Worm (Caenorhabditis elegans) whole organism, L2 larva: ENCODE data around the gene F28D1.6.

Experiments
- C34F6.9 ChIP-seq: fragments of 150-350 bp; optimal IDR thresholded peaks from 2 replicates; lab custom pipeline; 2014; ENCODE audit warnings: missing biosample characterization, missing genetic modification characterization
- F13H6.1 ChIP-seq: sonication (generic microtip); optimal IDR thresholded peaks from 2 replicates; lab custom pipeline; 2016; ENCODE audit warnings: missing genetic modification characterization, missing compliant biosample characterization
- R02D3.7 ChIP-seq: fragments of 150-350 bp; optimal IDR thresholded peaks from 2 replicates; lab custom pipeline; 2014; ENCODE audit warnings: missing biosample characterization, missing genetic modification characterization
- ZK546.5 ChIP-seq: sonication (generic microtip); optimal IDR thresholded peaks from 2 replicates; lab custom pipeline; 2017; ENCODE audit warnings: missing biosample characterization, missing genetic modification characterization
- alr-1 ChIP-seq: fragments of 150-350 bp; optimal IDR thresholded peaks from 2 replicates; lab custom pipeline; 2014; ENCODE audit warnings: missing biosample characterization, missing genetic modification characterization
- aly-2 ChIP-seq: fragments of 150-350 bp; optimal IDR thresholded peaks from 2 replicates; lab custom pipeline; 2014; ENCODE audit warnings: missing biosample characterization, missing genetic modification characterization
- ama-1 ChIP-seq: fragments of 150-350 bp; optimal IDR thresholded peaks from 2 replicates; lab custom pipeline; 2018; ENCODE audit warnings: inconsistent platforms
- blmp-1 ChIP-seq: sonication (generic microtip); optimal IDR thresholded peaks from 2 replicates; lab custom pipeline; 2017; ENCODE audit warnings: missing genetic modification characterization, mild to moderate bottlenecking, missing compliant biosample characterization, antibody characterized with exemption, moderate library complexity; ENCODE audit not compliant: insufficient read depth
- ceh-16 ChIP-seq: fragments of 150-350 bp; optimal IDR thresholded peaks from 2 replicates; lab custom pipeline; 2014; ENCODE audit warnings: missing biosample characterization, missing genetic modification characterization
- ceh-82 ChIP-seq: fragments of 150-350 bp; optimal IDR thresholded peaks from 2 replicates; lab custom pipeline; 2014; ENCODE audit warnings: missing biosample characterization, missing genetic modification characterization
- crh-2 ChIP-seq: sonication (generic microtip); optimal IDR thresholded peaks from 2 replicates; lab custom pipeline; 2017; ENCODE audit warnings: missing biosample characterization, missing genetic modification characterization
- egl-27 ChIP-seq: sonication (generic microtip); optimal IDR thresholded peaks from 3 replicates; lab custom pipeline; 2017; ENCODE audit warnings: missing biosample characterization, missing genetic modification reagents, missing genetic modification characterization
- elt-3 ChIP-seq: sonication (generic microtip); optimal IDR thresholded peaks from 2 replicates; lab custom pipeline; 2017; ENCODE audit warnings: missing biosample characterization, missing genetic modification characterization
- fos-1 ChIP-seq: fragments of 150-350 bp; optimal IDR thresholded peaks from 2 replicates; lab custom pipeline; 2014; ENCODE audit warnings: missing biosample characterization, missing genetic modification characterization
- gmeb-1 ChIP-seq: fragments of 150-350 bp; optimal IDR thresholded peaks from 2 replicates; lab custom pipeline; 2014; ENCODE audit warnings: missing biosample characterization, missing genetic modification characterization
- lin-11 ChIP-seq: fragments of 150-350 bp; sonication (generic microtip); optimal IDR thresholded peaks from 2 replicates; lab custom pipeline; 2014; ENCODE audit warnings: missing biosample characterization, missing genetic modification characterization, inconsistent platforms, mixed read lengths
- lin-13 ChIP-seq: fragments of 150-350 bp; optimal IDR thresholded peaks from 2 replicates; lab custom pipeline; 2014; ENCODE audit warnings: missing biosample characterization, missing genetic modification reagents, missing genetic modification characterization
- lin-39 ChIP-seq: fragments of 150-350 bp; optimal IDR thresholded peaks from 2 replicates; lab custom pipeline; 2014; ENCODE audit warnings: missing biosample characterization, missing genetic modification reagents, missing genetic modification characterization
- lsy-2 ChIP-seq, 2 experiments: fragments of 150-350 bp in 1 of 2; sonication (generic microtip) in 1 of 2; optimal IDR thresholded peaks; 2 replicates each; lab custom pipeline; 2014 to 2017; ENCODE audit warnings: missing biosample characterization in 2 of 2, missing genetic modification characterization in 2 of 2
- mab-5 ChIP-seq: fragments of 150-350 bp; optimal IDR thresholded peaks from 2 replicates; lab custom pipeline; 2014; ENCODE audit warnings: missing biosample characterization, missing genetic modification characterization
- mdl-1 ChIP-seq, 2 experiments: fragments of 150-350 bp in 1 of 2; sonication (generic microtip) in 1 of 2; optimal IDR thresholded peaks; 2 replicates each; lab custom pipeline; 2017; ENCODE audit warnings: missing biosample characterization in 2 of 2, missing genetic modification characterization in 2 of 2
- nhr-10 ChIP-seq: sonication (generic microtip); optimal IDR thresholded peaks from 2 replicates; lab custom pipeline; 2017; ENCODE audit warnings: missing biosample characterization, missing genetic modification characterization
- nhr-11 ChIP-seq: fragments of 150-350 bp; optimal IDR thresholded peaks from 2 replicates; lab custom pipeline; 2014; ENCODE audit warnings: missing biosample characterization, missing genetic modification characterization
- nhr-12 ChIP-seq: fragments of 150-350 bp; optimal IDR thresholded peaks from 2 replicates; lab custom pipeline; 2014; ENCODE audit warnings: missing biosample characterization, missing genetic modification characterization
- nhr-129 ChIP-seq: fragments of 150-350 bp; optimal IDR thresholded peaks from 2 replicates; lab custom pipeline; 2014; ENCODE audit warnings: missing biosample characterization, missing genetic modification characterization
- nhr-21 ChIP-seq: fragments of 150-350 bp; optimal IDR thresholded peaks from 2 replicates; lab custom pipeline; 2014; ENCODE audit warnings: missing biosample characterization, missing genetic modification characterization
- nhr-23 ChIP-seq: fragments of 150-350 bp; optimal IDR thresholded peaks from 2 replicates; lab custom pipeline; 2014; ENCODE audit warnings: missing biosample characterization, missing genetic modification reagents, missing genetic modification characterization
- nhr-25 ChIP-seq: fragments of 150-350 bp; sonication (generic microtip); optimal IDR thresholded peaks from 3 replicates; lab custom pipeline; 2014; ENCODE audit warnings: missing biosample characterization, missing genetic modification characterization
- nhr-6 ChIP-seq: fragments of 150-350 bp; optimal IDR thresholded peaks from 2 replicates; lab custom pipeline; 2014; ENCODE audit warnings: missing biosample characterization, missing genetic modification characterization
- nhr-77 ChIP-seq: fragments of 150-350 bp; optimal IDR thresholded peaks from 2 replicates; lab custom pipeline; 2014; ENCODE audit warnings: missing biosample characterization, missing genetic modification characterization
- peb-1 ChIP-seq: fragments of 150-350 bp; optimal IDR thresholded peaks from 2 replicates; lab custom pipeline; 2014; ENCODE audit warnings: missing biosample characterization, missing genetic modification characterization
- sem-4 ChIP-seq: fragments of 150-350 bp; optimal IDR thresholded peaks from 2 replicates; lab custom pipeline; 2014; ENCODE audit warnings: missing biosample characterization, missing genetic modification reagents, missing genetic modification characterization
- sma-3 ChIP-seq: sonication (generic microtip); optimal IDR thresholded peaks from 2 replicates; lab custom pipeline; 2016; ENCODE audit warnings: missing genetic modification reagents, missing genetic modification characterization, missing compliant biosample characterization
- sma-9 ChIP-seq, 2 experiments: fragments of 150-350 bp in 1 of 2; sonication (generic microtip) in 1 of 2; optimal IDR thresholded peaks; 2 replicates each; lab custom pipeline; 2014 to 2016; ENCODE audit warnings: missing genetic modification characterization in 2 of 2, mild to moderate bottlenecking in 1 of 2, missing biosample characterization in 1 of 2, missing compliant biosample characterization in 1 of 2, missing genetic modification reagents in 1 of 2, moderate library complexity in 1 of 2
- snpc-4 ChIP-seq: fragments of 150-350 bp; optimal IDR thresholded peaks from 2 replicates; lab custom pipeline; 2014; ENCODE audit warnings: missing biosample characterization, missing genetic modification characterization
- unc-55 ChIP-seq: fragments of 150-350 bp; sonication (generic microtip); optimal IDR thresholded peaks from 3 replicates; lab custom pipeline; 2014; ENCODE audit warnings: missing biosample characterization, missing genetic modification reagents, missing genetic modification characterization
- unc-62 ChIP-seq: fragments of 150-350 bp; optimal IDR thresholded peaks from 2 replicates; lab custom pipeline; 2014; ENCODE audit warnings: missing biosample characterization, missing genetic modification reagents, missing genetic modification characterization
- zag-1 ChIP-seq: fragments of 150-350 bp; optimal IDR thresholded peaks from 2 replicates; lab custom pipeline; 2014; ENCODE audit warnings: missing biosample characterization, missing genetic modification characterization
- ztf-1 ChIP-seq: fragments of 200-800 bp; sonication (Bioruptor generic); conservative IDR thresholded peaks from 2 replicates; pipeline ENCODE4 v1.3.6; 2022; ENCODE audit warnings: missing genetic modification characterization, missing compliant biosample characterization
- ztf-11 ChIP-seq: sonication (generic microtip); optimal IDR thresholded peaks from 2 replicates; lab custom pipeline; 2017; ENCODE audit warnings: missing biosample characterization, missing genetic modification characterization
- ztf-4 ChIP-seq: fragments of 150-350 bp; optimal IDR thresholded peaks from 2 replicates; lab custom pipeline; 2014; ENCODE audit warnings: missing biosample characterization, missing genetic modification characterization

F28D1.6 gene

ce11 chrIV:12404137-12404536, 19.2 kb upstream of the F28D1.6 start, which contains the start of gene gex-3:
Gene gex-3 (plus strand): TSS chrIV:12404431.
- peak; percentile 87 for TF ChIP-seq crh-2 (tag; lab: Kevin White, UChicago)
- TF ChIP-seq blmp-1 (tag; lab: Kevin White, UChicago), result no peak
- TF ChIP-seq F13H6.1 (tag; lab: Kevin White, UChicago), result peak; percentile 48
- peak; percentile 12 for TF ChIP-seq egl-27
- TF ChIP-seq lin-11 (tag; lab: Kevin White, UChicago), result peak; percentile 79
- no peak for TF ChIP-seq unc-62
- TF ChIP-seq lin-13 (GFP tag; lab: Kevin White, UChicago), result peak; percentile 91
- TF ChIP-seq ceh-16 (tag; lab: Kevin White, UChicago), result peak; percentile 45
- TF ChIP-seq ama-1 (lab: Kevin White, UChicago), result peak; percentile 56
- TF ChIP-seq elt-3 (tag; lab: Kevin White, UChicago), result no peak
- no peak for TF ChIP-seq ceh-82
- peak; percentile 97 for TF ChIP-seq unc-55 (GFP tag; lab: Kevin White, UChicago)
- TF ChIP-seq R02D3.7 (tag; lab: Kevin White, UChicago), result no peak
- peak; percentile 73 for TF ChIP-seq ZK546.5 (tag; lab: Kevin White, UChicago)
- TF ChIP-seq nhr-6 (tag; lab: Kevin White, UChicago), result no peak
- TF ChIP-seq nhr-23 (tag; lab: Kevin White, UChicago), result no peak
- TF ChIP-seq ztf-1 (GFP tag; lab: Robert Waterston, UW), result no peak
- TF ChIP-seq C34F6.9 (tag; lab: Kevin White, UChicago), result peak; percentile 85
- TF ChIP-seq sma-3 (GFP tag; lab: Kevin White, UChicago), result peak; percentile 64
- TF ChIP-seq nhr-77 (tag; lab: Kevin White, UChicago), result no peak
- TF ChIP-seq ztf-4 (tag; lab: Kevin White, UChicago), result peak; percentile 64
- peak; percentile 22 for TF ChIP-seq mab-5 (tag; lab: Kevin White, UChicago)
- no peak for TF ChIP-seq snpc-4
- peak; percentile 72 for TF ChIP-seq sem-4
- peak; percentile 81 for TF ChIP-seq sma-9 (GFP tag; optimal IDR thresholded peaks at IDR 0.05; lab: Kevin White, UChicago)
- TF ChIP-seq sma-9 (tag; optimal IDR thresholded peaks at IDR 0.05; lab: Kevin White, UChicago), result no peak
- TF ChIP-seq alr-1 (tag; lab: Kevin White, UChicago), result no peak
- TF ChIP-seq lsy-2 (tag; optimal IDR thresholded peaks at IDR 0.05; lab: Kevin White, UChicago), result peak; percentile 78 to 95
- TF ChIP-seq nhr-11, result no peak
- no peak for TF ChIP-seq nhr-10 (tag; lab: Kevin White, UChicago)
- TF ChIP-seq peb-1 (tag; lab: Kevin White, UChicago), result no peak
- TF ChIP-seq zag-1, result peak; percentile 63
- TF ChIP-seq nhr-25 (tag; lab: Kevin White, UChicago), result peak; percentile 71
- peak; percentile 99 for TF ChIP-seq nhr-129 (tag; lab: Kevin White, UChicago)
- TF ChIP-seq nhr-21 (tag; lab: Kevin White, UChicago), result peak; percentile 65
- peak; percentile 80 for TF ChIP-seq fos-1
- peak; percentile 95 for TF ChIP-seq gmeb-1 (tag; lab: Kevin White, UChicago)
- no peak for TF ChIP-seq nhr-12 (tag; lab: Kevin White, UChicago)
- TF ChIP-seq, all 48 proteins: peak for 22

- TF ChIP-seq C34F6.9 (tag; lab: Kevin White, UChicago) (no peak), nhr-25 (tag; lab: Kevin White, UChicago) (peak; percentile 36), blmp-1 (tag; lab: Kevin White, UChicago) (peak; percentile 14), nhr-129 (tag; lab: Kevin White, UChicago) (peak; percentile 24), aly-2 (tag; lab: Kevin White, UChicago) (no peak), mdl-1 (tag; optimal IDR thresholded peaks at IDR 0.05; lab: Kevin White, UChicago) (no peak), nhr-21 (tag; lab: Kevin White, UChicago) (peak; percentile 74), snpc-4 (no peak)
Measured at ce11 chrIV:12403440-12403839, 18.5 kb upstream of the F28D1.6 start.

ce11 chrIV:12399983-12400382, 15.0 kb upstream of the F28D1.6 start:
- TF ChIP-seq blmp-1 (tag; lab: Kevin White, UChicago) (no peak), gmeb-1 (tag; lab: Kevin White, UChicago) (no peak), lin-39 (no peak), fos-1 (peak; percentile 52), ztf-11 (tag; lab: Kevin White, UChicago) (no peak), nhr-10 (tag; lab: Kevin White, UChicago) (no peak)
